Fruit fly (Drosophila melanogaster) whole organism, prepupa: ENCODE data around the gene Naa30A.

Experiments used
- CG10631 ChIP-seq: fragments of 200-800 bp; sonication (Bioruptor generic); optimal IDR thresholded peaks from 2 replicates; lab custom pipeline; 2016; ENCODE audit warnings: missing biosample characterization, missing genetic modification characterization
- CG10669 ChIP-seq: fragments of 200-800 bp; sonication (Bioruptor generic); optimal IDR thresholded peaks from 3 replicates; lab custom pipeline; 2018; ENCODE audit warnings: missing biosample characterization, mild to moderate bottlenecking, missing genetic modification characterization, moderate library complexity
- CG11762 ChIP-seq: fragments of 200-800 bp; sonication (Bioruptor generic); optimal IDR thresholded peaks from 3 replicates; lab custom pipeline; 2016; ENCODE audit warnings: missing biosample characterization, missing genetic modification characterization; ENCODE audit not compliant: insufficient read depth
- CG11902 ChIP-seq: fragments of 200-800 bp; sonication (Bioruptor generic); optimal IDR thresholded peaks from 3 replicates; lab custom pipeline; 2016; ENCODE audit warnings: missing biosample characterization, missing genetic modification characterization
- CG1621 ChIP-seq: fragments of 200-800 bp; sonication (Bioruptor generic); optimal IDR thresholded peaks from 3 replicates; lab custom pipeline; 2018; ENCODE audit warnings: missing biosample characterization, mild to moderate bottlenecking, missing genetic modification characterization
- CG16779 ChIP-seq: fragments of 200-800 bp; sonication (Bioruptor generic); optimal IDR thresholded peaks from 3 replicates; lab custom pipeline; 2017; ENCODE audit warnings: missing biosample characterization, mild to moderate bottlenecking, missing genetic modification characterization
- CG3032 ChIP-seq: fragments of 200-800 bp; optimal IDR thresholded peaks from 2 replicates; lab custom pipeline; 2019; ENCODE audit warnings: missing biosample characterization, mild to moderate bottlenecking, missing genetic modification characterization, moderate library complexity
- CG31627 ChIP-seq: fragments of 200-800 bp; sonication (Bioruptor generic); optimal IDR thresholded peaks from 3 replicates; lab custom pipeline; 2016; ENCODE audit warnings: missing biosample characterization, missing genetic modification characterization
- CG32006 ChIP-seq: fragments of 200-800 bp; sonication (Bioruptor generic); optimal IDR thresholded peaks from 3 replicates; lab custom pipeline; 2017; ENCODE audit warnings: missing biosample characterization, mild to moderate bottlenecking, missing genetic modification characterization
- CG34406 ChIP-seq: fragments of 200-800 bp; sonication (Bioruptor generic); optimal IDR thresholded peaks from 3 replicates; lab custom pipeline; 2016; ENCODE audit warnings: missing biosample characterization, missing genetic modification characterization
- CG3919 ChIP-seq: fragments of 200-800 bp; sonication (Bioruptor generic); optimal IDR thresholded peaks from 3 replicates; lab custom pipeline; 2016; ENCODE audit warnings: missing biosample characterization, missing genetic modification characterization
- CG4318 ChIP-seq: fragments of 200-800 bp; sonication (Bioruptor generic); optimal IDR thresholded peaks from 3 replicates; lab custom pipeline; 2017; ENCODE audit warnings: missing biosample characterization, mild to moderate bottlenecking, missing genetic modification characterization
- CG6163 ChIP-seq: fragments of 200-800 bp; sonication (Bioruptor generic); IDR thresholded peaks from 3 replicates; pipeline ENCODE4 v1.3.6; 2022; ENCODE audit warnings: missing biosample characterization, missing genetic modification characterization
- CG6276 ChIP-seq: fragments of 200-800 bp; sonication (Bioruptor generic); optimal IDR thresholded peaks from 2 replicates; lab custom pipeline; 2017; ENCODE audit warnings: missing biosample characterization, mild to moderate bottlenecking, missing genetic modification characterization
- CG6808 ChIP-seq: fragments of 200-800 bp; sonication (Bioruptor generic); optimal IDR thresholded peaks from 3 replicates; lab custom pipeline; 2017; ENCODE audit warnings: missing biosample characterization, missing genetic modification characterization, mild to moderate bottlenecking, moderate library complexity, missing genetic modification reagents
- CG6854 ChIP-seq: fragments of 200-800 bp; sonication (Bioruptor generic); optimal IDR thresholded peaks from 2 replicates; lab custom pipeline; 2017; ENCODE audit warnings: missing biosample characterization, mild to moderate bottlenecking, missing genetic modification characterization
- CG8119 ChIP-seq: fragments of 200-800 bp; sonication (Bioruptor generic); IDR thresholded peaks from 3 replicates; pipeline ENCODE4 v1.3.6; 2022; ENCODE audit warnings: missing biosample characterization, missing genetic modification characterization
- Eip78C ChIP-seq: fragments of 200-800 bp; sonication (Bioruptor generic); peaks from one replicate; lab custom pipeline; 2016; ENCODE audit warnings: missing biosample characterization, missing genetic modification characterization
- Ets21C ChIP-seq: fragments of 200-800 bp; sonication (Bioruptor generic); optimal IDR thresholded peaks from 3 replicates; lab custom pipeline; 2016; ENCODE audit warnings: missing biosample characterization, missing genetic modification characterization
- Hr4 ChIP-seq: fragments of 200-800 bp; sonication (Bioruptor generic); optimal IDR thresholded peaks from 3 replicates; lab custom pipeline; 2016; ENCODE audit warnings: missing biosample characterization, missing genetic modification characterization
- Lpt ChIP-seq: fragments of 200-800 bp; sonication (Bioruptor generic); optimal IDR thresholded peaks from 3 replicates; lab custom pipeline; 2016; ENCODE audit warnings: missing biosample characterization, missing genetic modification characterization
- Met ChIP-seq: fragments of 200-800 bp; sonication (Bioruptor generic); optimal IDR thresholded peaks from 3 replicates; lab custom pipeline; 2016; ENCODE audit warnings: missing biosample characterization, missing genetic modification characterization
- OdsH ChIP-seq: fragments of 200-800 bp; sonication (Bioruptor generic); optimal IDR thresholded peaks from 3 replicates; lab custom pipeline; 2016; ENCODE audit warnings: missing biosample characterization, missing genetic modification characterization
- Sox102F ChIP-seq: fragments of 200-800 bp; sonication (Bioruptor generic); optimal IDR thresholded peaks from 2 replicates; lab custom pipeline; 2016; ENCODE audit warnings: missing biosample characterization, mild to moderate bottlenecking, missing genetic modification characterization
- Sox14 ChIP-seq: fragments of 200-800 bp; sonication (Bioruptor generic); optimal IDR thresholded peaks from 3 replicates; lab custom pipeline; 2016; ENCODE audit warnings: missing biosample characterization, missing genetic modification characterization
- achi ChIP-seq: fragments of 200-800 bp; sonication (Bioruptor generic); optimal IDR thresholded peaks from 3 replicates; lab custom pipeline; 2016; ENCODE audit warnings: missing biosample characterization, missing genetic modification characterization
- cyc ChIP-seq: fragments of 200-800 bp; sonication (Bioruptor generic); optimal IDR thresholded peaks from 3 replicates; lab custom pipeline; 2016; ENCODE audit warnings: missing biosample characterization, missing genetic modification characterization
- esn ChIP-seq: fragments of 200-800 bp; sonication (Bioruptor generic); optimal IDR thresholded peaks from 2 replicates; lab custom pipeline; 2016; ENCODE audit warnings: missing biosample characterization, mild to moderate bottlenecking, missing genetic modification characterization, moderate library complexity
- fkh ChIP-seq: fragments of 200-800 bp; sonication (Bioruptor generic); optimal IDR thresholded peaks from 3 replicates; lab custom pipeline; 2017; ENCODE audit warnings: missing biosample characterization, mild to moderate bottlenecking, missing genetic modification characterization, moderate library complexity
- lz ChIP-seq: fragments of 200-800 bp; sonication (Bioruptor generic); optimal IDR thresholded peaks from 3 replicates; lab custom pipeline; 2016; ENCODE audit warnings: missing biosample characterization, missing genetic modification characterization
- ss ChIP-seq, 2 experiments: fragments of 200-800 bp; sonication (Bioruptor generic); optimal IDR thresholded peaks; 2 replicates in 1 of 2; 3 replicates in 1 of 2; lab custom pipeline; 2017 to 2018; ENCODE audit warnings: mild to moderate bottlenecking in 2 of 2, missing biosample characterization in 2 of 2, missing genetic modification characterization in 2 of 2, moderate library complexity in 1 of 2
- svp ChIP-seq: fragments of 200-800 bp; sonication (Bioruptor generic); peaks from one replicate; lab custom pipeline; 2016; ENCODE audit warnings: missing biosample characterization, missing genetic modification characterization
- vri ChIP-seq: fragments of 200-800 bp; sonication (Bioruptor generic); optimal IDR thresholded peaks from 3 replicates; lab custom pipeline; 2016; ENCODE audit warnings: missing biosample characterization, mild to moderate bottlenecking, missing genetic modification characterization

The Naa30A gene

DNA sequence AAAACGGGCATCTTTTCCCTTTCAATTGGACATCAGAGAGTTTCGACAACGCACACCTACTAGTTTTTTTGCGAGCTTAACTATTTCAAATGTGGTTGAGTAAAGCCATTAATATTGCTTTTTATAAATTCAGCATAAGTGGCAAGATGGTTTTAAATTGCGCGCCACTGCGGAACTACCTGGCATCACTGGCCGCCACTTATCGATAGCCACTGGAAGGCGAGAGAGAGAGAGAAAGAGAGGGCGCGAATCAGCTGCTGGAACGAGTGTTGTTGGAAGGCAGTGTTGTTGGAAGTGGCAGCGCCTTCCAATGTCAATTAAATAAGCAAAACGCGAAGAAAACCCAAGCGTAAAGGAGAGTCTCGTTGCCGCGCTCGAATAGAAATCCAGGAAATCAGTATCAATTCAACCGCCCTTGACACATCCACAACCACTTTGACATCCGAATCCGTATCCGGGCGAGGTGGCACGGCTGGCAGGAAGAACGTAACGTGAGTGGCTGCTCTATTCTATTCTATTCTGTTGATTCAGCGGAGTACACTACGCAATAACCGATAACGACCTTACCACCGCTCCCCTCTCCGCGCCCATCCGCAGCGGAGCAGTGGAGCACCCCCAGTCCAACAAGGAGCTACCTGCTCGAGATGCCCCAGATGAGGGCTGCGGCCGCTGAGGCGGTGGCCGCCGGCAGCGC is 33.5 kb downstream of the Naa30A start, which contains the start of gene AMPKalpha:
AMPKalpha (plus strand) TSS at position 272 of the 694 bp plus-strand sequence.
- TF ChIP-seq CG11902 (GFP tag; lab: Kevin White, UChicago) (no peak), CG6854 (GFP tag; lab: Kevin White, UChicago) (peak; percentile 22), svp (GFP tag; lab: Kevin White, UChicago) (peak; percentile 62), CG6808 (GFP tag; lab: Kevin White, UChicago) (peak; percentile 99), fkh (GFP tag; lab: Kevin White, UChicago) (peak; percentile 59), Eip78C (peak; percentile 17), Ets21C (GFP tag; lab: Kevin White, UChicago) (no peak)

DNA sequence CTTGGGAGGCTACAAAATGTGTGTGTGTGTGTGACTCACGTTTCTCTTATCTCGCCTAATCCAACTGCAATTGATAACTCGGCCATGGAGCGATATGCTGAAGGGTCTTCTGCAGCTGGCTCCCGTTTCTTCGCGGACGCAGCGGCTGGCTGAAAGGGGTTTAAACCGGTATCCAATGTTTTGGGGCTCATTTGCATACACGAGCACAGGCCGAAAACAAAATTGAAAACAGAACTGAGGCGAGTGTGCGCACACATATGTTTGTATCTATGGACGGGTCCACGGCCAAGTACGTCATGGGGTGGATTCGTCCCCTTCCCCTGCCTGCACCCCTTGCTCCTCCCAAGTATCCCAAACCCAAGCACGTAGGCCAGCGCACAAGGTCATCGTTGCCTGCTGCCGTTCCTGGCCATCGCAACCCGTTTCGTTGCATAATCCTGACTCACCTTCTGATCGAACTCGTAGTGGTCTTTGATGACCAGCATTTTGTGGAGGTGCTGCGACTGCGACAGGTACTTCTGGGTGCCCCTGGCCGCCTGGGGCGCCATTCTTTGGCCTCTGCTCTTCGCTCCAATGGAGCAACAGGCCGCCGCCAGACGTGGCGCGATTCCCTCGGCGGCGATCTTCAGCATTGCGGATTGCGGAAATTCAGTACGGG is 37.9 kb downstream of the Naa30A start:
- no peak for TF ChIP-seq CG10631 (GFP tag; lab: Kevin White, UChicago)
- peak; percentile 36 for TF ChIP-seq vri (GFP tag; lab: Kevin White, UChicago)

DNA sequence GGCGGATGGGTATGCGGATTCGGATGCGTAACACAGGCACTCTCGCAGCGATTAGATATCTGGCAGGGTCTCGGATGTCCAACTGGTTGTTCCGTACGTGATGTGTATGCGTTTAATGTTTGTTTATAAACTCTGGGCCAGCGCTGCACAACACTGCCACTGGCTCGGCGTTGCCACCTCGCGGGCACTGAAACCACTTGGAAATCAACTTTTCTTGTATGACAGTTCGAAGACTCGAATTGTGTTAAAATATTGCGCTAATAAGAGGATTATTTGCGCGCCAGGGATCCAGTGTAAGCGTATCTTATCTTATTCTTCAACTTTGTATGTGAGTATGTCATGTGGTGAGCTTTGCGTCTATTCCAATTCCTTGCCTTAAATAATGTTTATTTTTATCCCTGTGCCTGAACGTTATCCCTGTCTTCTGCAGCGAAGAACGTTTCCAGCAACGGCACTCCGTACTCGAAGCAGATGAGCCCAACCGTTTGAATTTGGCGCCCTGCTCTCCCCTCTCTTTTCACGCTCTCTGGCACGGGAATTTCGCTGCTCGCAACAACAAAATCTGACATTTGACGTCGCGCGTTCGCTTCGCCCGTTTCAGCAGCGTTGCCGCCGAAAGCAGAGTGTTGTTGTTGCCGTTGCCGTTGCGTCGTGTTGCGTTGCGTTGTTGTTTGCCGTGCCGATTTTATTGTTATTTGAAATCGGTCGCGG is 38.6 kb downstream of the Naa30A start, which contains the start of the genes CG3719 and CG32813:
CG3719 (minus strand) TSS at position 131 of the 711 bp plus-strand sequence.
CG32813 (plus strand) TSS at position 565 of the 711 bp plus-strand sequence.
- TF ChIP-seq CG3919 (GFP tag; lab: Kevin White, UChicago) (peak; percentile 33), CG32006 (no peak), lz (GFP tag; lab: Kevin White, UChicago) (peak; percentile 45), esn (GFP tag; lab: Kevin White, UChicago) (peak; percentile 44), CG6808 (GFP tag; lab: Kevin White, UChicago) (peak; percentile 11), Sox102F (GFP tag; lab: Kevin White, UChicago) (no peak), fkh (GFP tag; lab: Kevin White, UChicago) (peak; percentile 89), CG3032 (peak; percentile 8), cyc (GFP tag; lab: Kevin White, UChicago) (no peak), achi (GFP tag; lab: Kevin White, UChicago) (peak; percentile 90), CG8119 (no peak), CG31627 (GFP tag; lab: Kevin White, UChicago) (peak; percentile 32), Hr4 (GFP tag; lab: Kevin White, UChicago) (no peak), Eip78C (peak; percentile 71), svp (GFP tag; lab: Kevin White, UChicago) (peak; percentile 69), Sox14 (GFP tag; lab: Kevin White, UChicago) (peak; percentile 28), vri (GFP tag; lab: Kevin White, UChicago) (peak; percentile 32), Met (GFP tag; lab: Kevin White, UChicago) (no peak), CG11762 (GFP tag; lab: Kevin White, UChicago) (no peak), CG1621 (tag; lab: Kevin White, UChicago) (peak; percentile 29)
- TF ChIP-seq, all 60 proteins: peak for 13

DNA sequence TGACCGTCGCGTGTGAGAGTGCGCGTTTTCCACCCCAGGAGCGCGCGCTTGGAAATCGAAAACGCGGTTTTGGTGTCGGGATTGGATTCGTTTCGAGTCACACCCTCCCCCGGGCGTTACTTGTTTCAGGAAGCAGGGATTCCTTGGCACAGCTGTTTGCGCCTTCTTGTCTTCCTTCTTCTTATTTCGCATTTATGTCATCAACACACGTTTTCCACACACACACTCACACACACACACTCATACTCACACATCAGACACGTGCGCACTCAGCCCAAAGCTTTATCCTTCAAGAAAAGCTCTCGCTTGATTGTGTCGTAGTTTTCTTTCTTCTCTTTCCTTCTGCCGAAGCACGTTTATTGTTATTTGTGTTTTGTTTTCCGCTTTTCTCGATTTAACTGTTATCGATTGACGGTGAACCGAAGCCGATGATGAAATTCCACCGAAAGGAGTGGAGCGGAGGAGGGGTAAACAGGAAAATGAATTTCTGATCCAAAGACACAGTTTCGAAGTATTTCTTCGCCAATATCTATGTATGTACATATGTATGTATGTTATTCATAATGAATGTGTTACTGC is 39.6 kb downstream of the Naa30A start:
- TF ChIP-seq Eip78C = peak; percentile 13
- TF ChIP-seq lz (GFP tag; lab: Kevin White, UChicago) = no peak

DNA sequence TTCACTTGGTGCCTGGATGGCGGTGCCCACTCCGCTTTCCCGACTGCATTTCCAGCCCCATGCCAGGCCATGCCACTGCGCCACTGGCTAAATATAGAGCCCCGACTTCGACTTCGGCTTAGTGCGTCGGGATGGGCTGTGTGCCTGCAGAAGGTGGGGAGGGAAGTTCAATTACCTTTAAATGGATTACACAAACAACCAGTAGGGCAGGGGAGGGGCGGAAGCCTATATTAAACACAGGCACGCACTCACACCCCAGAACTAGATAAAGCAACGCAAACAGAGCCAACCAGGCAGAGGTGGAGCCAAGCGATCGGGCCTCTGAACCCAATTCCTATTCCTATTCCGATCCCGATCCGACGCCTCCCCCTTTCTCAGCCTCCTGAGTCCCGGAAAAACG is 40.6 kb downstream of the Naa30A start:
- TF ChIP-seq svp (GFP tag; lab: Kevin White, UChicago) = no peak
- TF ChIP-seq fkh (GFP tag; lab: Kevin White, UChicago) = peak; percentile 18

DNA sequence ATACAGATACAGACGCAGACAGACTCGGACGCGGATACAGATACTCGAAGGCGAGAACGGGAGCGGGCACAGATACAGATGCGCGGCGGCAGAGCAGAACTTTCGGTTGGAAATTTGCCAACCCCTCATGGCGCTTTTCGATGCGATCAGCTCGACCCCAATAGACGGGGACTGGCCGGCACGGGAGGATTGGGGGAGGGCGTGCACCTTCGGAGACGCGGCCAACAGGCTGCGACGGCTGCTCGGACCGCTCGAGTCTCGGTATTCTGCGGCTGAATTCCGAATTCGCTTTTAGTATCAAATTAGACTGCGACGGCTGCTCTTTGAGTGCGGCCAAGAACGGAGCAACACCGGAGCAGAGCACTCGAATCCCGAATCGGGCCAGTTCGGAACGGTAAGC is 42.3 kb downstream of the Naa30A start:
- TF ChIP-seq CG16779 (tag; lab: Kevin White, UChicago) (no peak), CG10631 (GFP tag; lab: Kevin White, UChicago) (no peak), CG1621 (tag; lab: Kevin White, UChicago) (no peak), CG3919 (GFP tag; lab: Kevin White, UChicago) (no peak), CG10669 (GFP tag; lab: Kevin White, UChicago) (no peak), CG6163 (GFP tag; lab: Robert Waterston, UW) (no peak), CG34406 (GFP tag; lab: Kevin White, UChicago) (no peak), OdsH (GFP tag; lab: Kevin White, UChicago) (no peak), Sox14 (GFP tag; lab: Kevin White, UChicago) (no peak), CG6854 (GFP tag; lab: Kevin White, UChicago) (no peak), ss (GFP tag; optimal IDR thresholded peaks at IDR 0.05; lab: Kevin White, UChicago) (no peak), CG11762 (GFP tag; lab: Kevin White, UChicago) (no peak), CG6276 (GFP tag; lab: Kevin White, UChicago) (no peak), Met (GFP tag; lab: Kevin White, UChicago) (no peak), svp (GFP tag; lab: Kevin White, UChicago) (no peak), Lpt (no peak), CG4318 (GFP tag; lab: Kevin White, UChicago) (no peak)
